Worm (Caenorhabditis elegans) whole organism, L4 larva: ENCODE measurements around the gene T10C6.10.

Source experiments
- D1046.2 ChIP-seq: fragments of 200-800 bp; sonication (Bioruptor generic); IDR thresholded peaks from 2 replicates; pipeline ENCODE4 v1.3.6; 2022; ENCODE audit warnings: missing genetic modification characterization, missing compliant biosample characterization
- F10B5.3 ChIP-seq: sonication (generic microtip); optimal IDR thresholded peaks from 2 replicates; lab custom pipeline; 2016; ENCODE audit warnings: mild to moderate bottlenecking, missing genetic modification characterization, missing compliant biosample characterization
- F49E8.2 ChIP-seq: sonication (generic microtip); optimal IDR thresholded peaks from 2 replicates; lab custom pipeline; 2016; ENCODE audit warnings: missing compliant biosample characterization, mild to moderate bottlenecking, missing genetic modification characterization, borderline replicate concordance
- aha-1 ChIP-seq: fragments of 150-350 bp; peaks from one replicate; lab custom pipeline; 2014; ENCODE audit warnings: missing biosample characterization, missing genetic modification characterization
- aly-2 ChIP-seq: sonication (generic microtip); optimal IDR thresholded peaks from 2 replicates; lab custom pipeline; 2018; ENCODE audit warnings: missing biosample characterization, missing genetic modification characterization
- arid-1 ChIP-seq: fragments of 200-800 bp; sonication (Bioruptor generic); conservative IDR thresholded peaks from 2 replicates; pipeline ENCODE4 v1.3.6; 2022; ENCODE audit warnings: missing genetic modification reagents, missing genetic modification characterization, missing compliant biosample characterization
- ceh-28 ChIP-seq: fragments of 150-350 bp; optimal IDR thresholded peaks from 2 replicates; lab custom pipeline; 2014; ENCODE audit warnings: missing biosample characterization, missing genetic modification reagents, missing genetic modification characterization
- ceh-44 ChIP-seq: fragments of 200-800 bp; sonication (Bioruptor generic); IDR thresholded peaks from 2 replicates; pipeline ENCODE4 v1.3.6; 2022; ENCODE audit warnings: missing genetic modification reagents, missing genetic modification characterization, missing compliant biosample characterization
- ctbp-1 ChIP-seq: fragments of 200-800 bp; sonication (Bioruptor generic); IDR thresholded peaks from 2 replicates; pipeline ENCODE4 v1.3.6; 2022; ENCODE audit warnings: missing genetic modification reagents, missing genetic modification characterization, missing compliant biosample characterization
- daf-16 ChIP-seq, 3 experiments: sonication (generic microtip); optimal IDR thresholded peaks; 2 replicates each; lab custom pipeline; 2016 to 2017; ENCODE audit warnings: missing genetic modification characterization in 3 of 3, missing genetic modification reagents in 3 of 3, mild to moderate bottlenecking in 2 of 3, missing compliant biosample characterization in 2 of 3, missing biosample characterization in 1 of 3, moderate library complexity in 1 of 3
- daf-19 ChIP-seq: fragments of 200-800 bp; sonication (Bioruptor generic); conservative IDR thresholded peaks from 2 replicates; pipeline ENCODE4 v1.3.6; 2022; ENCODE audit warnings: missing genetic modification characterization, missing compliant biosample characterization
- dmd-6 ChIP-seq: fragments of 200-800 bp; sonication (Bioruptor generic); IDR thresholded peaks from 2 replicates; pipeline ENCODE4 v1.3.6; 2022; ENCODE audit warnings: missing genetic modification reagents, missing genetic modification characterization, missing compliant biosample characterization
- dpl-1 ChIP-seq: fragments of 150-350 bp; optimal IDR thresholded peaks from 2 replicates; lab custom pipeline; 2014; ENCODE audit warnings: missing biosample characterization, missing genetic modification reagents, missing genetic modification characterization
- dve-1 ChIP-seq: sonication (generic microtip); optimal IDR thresholded peaks from 2 replicates; lab custom pipeline; 2017; ENCODE audit warnings: antibody characterized with exemption, mild to moderate bottlenecking, missing genetic modification characterization, missing compliant biosample characterization; ENCODE audit not compliant: insufficient read depth
- fos-1 ChIP-seq: fragments of 150-350 bp; optimal IDR thresholded peaks from 2 replicates; lab custom pipeline; 2014; ENCODE audit warnings: missing biosample characterization, missing genetic modification characterization
- hlh-30 ChIP-seq: sonication (generic microtip); optimal IDR thresholded peaks from 2 replicates; lab custom pipeline; 2017; ENCODE audit warnings: antibody characterized with exemption, mild to moderate bottlenecking, missing genetic modification characterization, missing compliant biosample characterization; ENCODE audit not compliant: insufficient read depth
- lin-1 ChIP-seq: fragments of 200-800 bp; sonication (Bioruptor generic); IDR thresholded peaks from 2 replicates; pipeline ENCODE4 v1.3.6; 2022; ENCODE audit warnings: missing genetic modification reagents, missing genetic modification characterization, missing compliant biosample characterization
- lin-13 ChIP-seq: fragments of 150-350 bp; optimal IDR thresholded peaks from 2 replicates; lab custom pipeline; 2014; ENCODE audit warnings: missing biosample characterization, missing genetic modification reagents, missing genetic modification characterization
- lin-15B ChIP-seq: fragments of 150-350 bp; sonication (generic microtip); optimal IDR thresholded peaks from 3 replicates; lab custom pipeline; 2014; ENCODE audit warnings: missing biosample characterization, missing genetic modification characterization
- lin-38 ChIP-seq: fragments of 200-800 bp; sonication (Bioruptor generic); IDR thresholded peaks from 2 replicates; pipeline ENCODE4 v1.3.6; 2022; ENCODE audit warnings: missing genetic modification reagents, missing genetic modification characterization, missing compliant biosample characterization
- lin-39 ChIP-seq: fragments of 150-350 bp; optimal IDR thresholded peaks from 2 replicates; lab custom pipeline; 2014; ENCODE audit warnings: missing biosample characterization, missing genetic modification reagents, missing genetic modification characterization
- lir-3 ChIP-seq: sonication (generic microtip); optimal IDR thresholded peaks from 2 replicates; lab custom pipeline; 2016; ENCODE audit warnings: mild to moderate bottlenecking, missing genetic modification characterization, missing compliant biosample characterization
- madf-5 ChIP-seq, 2 experiments: fragments of 200-800 bp; sonication (Bioruptor generic); IDR thresholded peaks; 2 replicates each; pipeline ENCODE4 v1.3.6; 2022; ENCODE audit warnings: missing compliant biosample characterization in 2 of 2, missing genetic modification characterization in 2 of 2
- madf-9 ChIP-seq: fragments of 200-800 bp; sonication (Bioruptor generic); conservative IDR thresholded peaks from 2 replicates; pipeline ENCODE4 v1.3.6; 2022; ENCODE audit warnings: missing genetic modification reagents, missing genetic modification characterization, missing compliant biosample characterization
- mdl-1 ChIP-seq, 2 experiments: fragments of 150-350 bp in 1 of 2; sonication (generic microtip) in 1 of 2; optimal IDR thresholded peaks; 2 replicates each; lab custom pipeline; 2014 to 2017; ENCODE audit warnings: missing biosample characterization in 2 of 2, missing genetic modification characterization in 2 of 2
- mdt-29 ChIP-seq: fragments of 200-800 bp; sonication (Bioruptor generic); IDR thresholded peaks from 2 replicates; pipeline ENCODE4 v1.3.6; 2022; ENCODE audit warnings: missing genetic modification reagents, missing genetic modification characterization, missing compliant biosample characterization
- mep-1 ChIP-seq: fragments of 150-350 bp; sonication (generic microtip); optimal IDR thresholded peaks from 3 replicates; lab custom pipeline; 2014; ENCODE audit warnings: missing biosample characterization, missing genetic modification characterization
- nhr-10 ChIP-seq: fragments of 150-350 bp; optimal IDR thresholded peaks from 2 replicates; lab custom pipeline; 2014; ENCODE audit warnings: missing biosample characterization, missing genetic modification characterization
- nhr-25 ChIP-seq: sonication (generic microtip); optimal IDR thresholded peaks from 2 replicates; lab custom pipeline; 2017; ENCODE audit warnings: missing genetic modification characterization, mild to moderate bottlenecking, missing compliant biosample characterization, antibody characterized with exemption, moderate library complexity, borderline replicate concordance; ENCODE audit not compliant: insufficient read depth
- nhr-48 ChIP-seq: sonication (generic microtip); optimal IDR thresholded peaks from 2 replicates; lab custom pipeline; 2016; ENCODE audit warnings: mild to moderate bottlenecking, missing genetic modification characterization, missing compliant biosample characterization
- nhr-77 ChIP-seq: fragments of 150-350 bp; optimal IDR thresholded peaks from 2 replicates; lab custom pipeline; 2014; ENCODE audit warnings: missing biosample characterization, missing genetic modification characterization
- pha-4 ChIP-seq, 2 experiments: fragments of 150-350 bp in 1 of 2; fragments of 200-800 bp in 1 of 2; sonication (Bioruptor generic) in 1 of 2; IDR thresholded peaks in 1 of 2; optimal IDR thresholded peaks in 1 of 2; 2 replicates each; pipeline versions ENCODE4 v1.3.6 to Lab custom; 2014 to 2022; ENCODE audit warnings: missing genetic modification characterization in 2 of 2, missing genetic modification reagents in 2 of 2, missing biosample characterization in 1 of 2, missing compliant biosample characterization in 1 of 2
- sdz-12 ChIP-seq: fragments of 200-800 bp; sonication (Bioruptor generic); optimal IDR thresholded peaks from 2 replicates; lab custom pipeline; 2018; ENCODE audit warnings: mild to moderate bottlenecking, missing genetic modification characterization, missing compliant biosample characterization
- set-16 ChIP-seq: fragments of 200-800 bp; sonication (Bioruptor generic); IDR thresholded peaks from 2 replicates; pipeline ENCODE4 v1.3.6; 2022; ENCODE audit warnings: missing genetic modification reagents, missing genetic modification characterization, missing compliant biosample characterization
- snpc-1.2 ChIP-seq: fragments of 200-800 bp; sonication (Bioruptor generic); IDR thresholded peaks from 2 replicates; pipeline ENCODE4 v1.3.6; 2022; ENCODE audit warnings: missing genetic modification reagents, missing genetic modification characterization, missing compliant biosample characterization
- spr-1 ChIP-seq: sonication (generic microtip); optimal IDR thresholded peaks from 2 replicates; lab custom pipeline; 2016; ENCODE audit warnings: mild to moderate bottlenecking, missing genetic modification characterization, missing compliant biosample characterization
- tag-97 ChIP-seq: fragments of 200-800 bp; sonication (Bioruptor generic); IDR thresholded peaks from 2 replicates; pipeline ENCODE4 v1.3.6; 2022; ENCODE audit warnings: missing genetic modification characterization, missing compliant biosample characterization
- vab-7 ChIP-seq: fragments of 200-800 bp; sonication (Bioruptor generic); IDR thresholded peaks from 2 replicates; pipeline ENCODE4 v1.3.6; 2022; ENCODE audit warnings: missing genetic modification reagents, missing genetic modification characterization, missing compliant biosample characterization
- zip-11 ChIP-seq: fragments of 200-800 bp; sonication (Bioruptor generic); IDR thresholded peaks from 2 replicates; pipeline ENCODE4 v1.3.6; 2022; ENCODE audit warnings: missing genetic modification characterization, missing compliant biosample characterization

The T10C6.10 gene

DNA sequence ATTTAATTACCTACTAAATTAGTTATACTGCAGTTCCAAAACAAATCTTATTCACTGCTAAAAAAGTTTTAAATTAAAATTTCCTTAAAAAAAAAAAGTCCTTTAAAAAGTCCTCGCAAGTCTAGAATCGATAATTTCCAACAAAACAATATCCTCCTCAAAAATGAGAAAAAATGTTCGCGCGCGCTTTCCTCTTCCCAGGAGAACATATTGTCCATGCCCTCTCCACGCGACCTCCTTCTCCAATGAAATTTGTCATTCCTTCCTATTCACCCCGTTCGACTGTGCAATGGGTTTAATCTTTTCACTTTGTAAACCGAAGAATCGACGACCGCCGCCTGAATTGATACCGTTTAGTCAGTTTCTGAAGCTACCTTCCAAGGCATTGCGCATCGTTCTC is at the start of gene T10C6.10:
Gene T10C6.10 (plus strand): TSS at position 248 of the 400 bp plus-strand sequence.
- no peak for TF ChIP-seq ceh-28 (tag; lab: Kevin White, UChicago)
- no peak for TF ChIP-seq pha-4 (GFP tag; IDR thresholded peaks at IDR 0.05; lab: Robert Waterston, UW)
- no peak for TF ChIP-seq pha-4 (tag; optimal IDR thresholded peaks at IDR 0.05; lab: Kevin White, UChicago)
- no peak for TF ChIP-seq ceh-44 (GFP tag; lab: Robert Waterston, UW)
- TF ChIP-seq tag-97 (GFP tag; lab: Robert Waterston, UW): no peak
- no peak for TF ChIP-seq spr-1

DNA sequence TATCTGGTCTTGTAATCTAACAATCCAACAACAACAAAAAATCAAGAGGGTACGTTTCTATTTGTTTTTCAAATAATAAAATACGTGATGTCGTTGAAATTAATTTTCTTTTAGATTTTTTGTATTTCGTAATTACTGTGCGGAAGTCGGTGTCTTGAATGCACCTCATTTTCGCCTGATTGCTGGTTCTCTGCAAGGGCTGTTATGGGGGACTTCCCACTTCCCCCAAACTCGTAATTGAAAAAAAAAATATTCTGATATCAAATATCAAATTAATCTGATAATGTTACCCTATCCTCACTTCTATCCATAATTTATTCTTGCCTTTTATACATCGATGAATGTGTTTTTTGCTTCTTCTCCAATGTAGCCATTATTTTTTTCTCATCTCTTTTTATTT is 48.1 kb upstream of the T10C6.10 start, which contains the start of gene F36G9.15:
Gene F36G9.15 (minus strand): TSS at position 101 of the 400 bp plus-strand sequence.
- TF ChIP-seq aha-1 (peak; percentile 15), F49E8.2 (tag; lab: Kevin White, UChicago) (no peak)

DNA sequence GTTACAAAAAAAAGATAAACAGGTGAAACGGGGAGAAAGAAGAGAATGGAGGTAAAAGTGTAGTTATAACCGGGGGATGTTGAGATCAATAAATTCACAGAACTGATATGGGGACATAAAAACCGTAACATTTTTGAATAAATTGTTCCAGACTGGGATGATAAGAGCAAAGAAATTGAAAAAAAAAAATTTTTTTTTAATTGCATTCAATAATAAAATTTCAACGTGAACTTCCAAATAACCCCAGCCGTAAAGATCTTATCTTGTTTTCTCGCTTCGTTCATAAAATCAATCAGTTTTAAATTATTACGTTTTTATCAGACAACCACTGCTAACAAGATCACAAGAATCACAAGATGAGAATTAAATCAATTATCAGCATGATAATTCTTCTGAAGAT is 44.4 kb upstream of the T10C6.10 start, which contains the start of gene C06C6.7:
Gene C06C6.7 (plus strand): TSS at position 301 of the 400 bp plus-strand sequence.
- peak; percentile 2 for TF ChIP-seq aha-1

DNA sequence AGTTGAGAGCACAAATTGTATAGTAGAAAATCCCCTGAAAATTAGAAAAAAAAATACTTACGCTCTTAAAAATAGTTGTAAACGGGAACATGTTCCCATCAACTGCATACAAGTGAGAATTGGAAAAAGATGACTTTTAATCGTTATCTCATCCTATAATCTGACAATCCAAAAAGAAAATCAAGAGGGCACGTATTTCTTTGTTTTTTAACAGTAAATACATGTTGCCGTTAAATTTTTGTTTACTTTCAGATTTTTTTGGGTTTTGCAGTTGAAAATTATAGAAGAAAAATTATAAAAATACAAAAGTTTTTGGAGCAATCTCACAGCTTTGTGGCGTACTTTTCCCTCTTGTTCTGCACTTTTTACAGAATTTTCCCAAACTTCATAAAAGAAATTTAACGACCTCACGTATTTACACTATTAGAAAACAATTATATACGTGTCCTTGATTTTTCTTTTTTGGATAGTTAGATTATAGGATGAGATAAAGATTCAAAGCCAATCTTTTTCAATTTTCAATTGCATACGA is 39.5 kb upstream of the T10C6.10 start, which contains the start of the genes C06C6.9 and C06C6.8:
Gene C06C6.9 (minus strand): TSS at position 101 of the 532 bp plus-strand sequence.
Gene C06C6.8 (plus strand): TSS at position 482 of the 532 bp plus-strand sequence.
- TF ChIP-seq aha-1: peak; percentile 24
- no peak for TF ChIP-seq nhr-77

DNA sequence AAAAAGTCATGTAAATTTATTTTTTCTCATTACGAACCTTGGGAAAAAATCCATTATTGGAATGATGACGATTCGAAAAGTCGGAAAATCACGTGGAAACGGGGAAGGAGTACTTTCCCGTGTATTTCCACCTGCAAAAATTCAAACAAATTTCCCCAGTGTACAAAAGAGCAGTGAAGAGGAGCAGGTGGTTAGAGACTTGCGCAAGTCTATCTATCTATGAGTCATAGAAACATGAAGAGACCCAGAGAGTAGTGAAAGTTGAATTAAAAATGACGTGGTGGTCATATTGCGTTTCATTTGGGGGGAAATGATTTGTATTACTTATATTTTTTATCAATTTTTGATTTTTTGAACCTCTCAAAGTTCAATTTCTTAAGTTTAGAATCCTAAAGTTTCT is 35.8 kb upstream of the T10C6.10 start, which contains the start of gene nhr-50:
Gene nhr-50 (minus strand): TSS at position 199 of the 400 bp plus-strand sequence.
- TF ChIP-seq fos-1 (tag; lab: Kevin White, UChicago) (no peak), aha-1 (peak; percentile 39), ceh-28 (tag; lab: Kevin White, UChicago) (no peak), set-16 (GFP tag; lab: Robert Waterston, UW) (no peak), ctbp-1 (GFP tag; lab: Robert Waterston, UW) (no peak), hlh-30 (tag; lab: Kevin White, UChicago) (peak; percentile 80), madf-9 (GFP tag; lab: Robert Waterston, UW) (no peak), lin-39 (tag; lab: Kevin White, UChicago) (no peak), dmd-6 (peak; percentile 90), daf-16 (GFP tag; optimal IDR thresholded peaks at IDR 0.05; lab: Kevin White, UChicago) (no peak), daf-16 (tag; optimal IDR thresholded peaks at IDR 0.05; lab: Kevin White, UChicago) (no peak), F10B5.3 (no peak), mdl-1 (tag; optimal IDR thresholded peaks at IDR 0.05; lab: Kevin White, UChicago) (peak; percentile 1 to 73), lin-38 (GFP tag; lab: Robert Waterston, UW) (no peak), nhr-77 (peak; percentile 66), nhr-10 (no peak), lin-15B (tag; lab: Kevin White, UChicago) (no peak), zip-11 (GFP tag; lab: Robert Waterston, UW) (no peak), nhr-25 (tag; lab: Kevin White, UChicago) (no peak), sdz-12 (GFP tag; lab: Kevin White, UChicago) (no peak), D1046.2 (GFP tag; lab: Robert Waterston, UW) (no peak), mdt-29 (GFP tag; lab: Robert Waterston, UW) (no peak), madf-5 (GFP tag; IDR thresholded peaks at IDR 0.05; lab: Robert Waterston, UW) (no peak), mep-1 (tag; lab: Kevin White, UChicago) (no peak), spr-1 (no peak), dve-1 (peak; percentile 85), arid-1 (GFP tag; lab: Robert Waterston, UW) (0 out of 2 replicates have a peak, but pooled peaks have one; percentile 8), aly-2 (no peak), lir-3 (no peak), dpl-1 (GFP tag; lab: Kevin White, UChicago) (peak; percentile 31), nhr-48 (tag; lab: Kevin White, UChicago) (peak; percentile 44), F49E8.2 (tag; lab: Kevin White, UChicago) (no peak), lin-13 (no peak), snpc-1.2 (GFP tag; lab: Robert Waterston, UW) (no peak), vab-7 (GFP tag; lab: Robert Waterston, UW) (no peak), daf-19 (GFP tag; lab: Robert Waterston, UW) (0 out of 2 replicates have a peak, but pooled peaks have one; percentile 51), lin-1 (GFP tag; lab: Robert Waterston, UW) (no peak), ceh-44 (GFP tag; lab: Robert Waterston, UW) (no peak)
